Fruit fly (Drosophila melanogaster) whole organism, embryonic: ENCODE results near the gene Pde11.
A peak's percentile ranks its signal among the peaks of the same experiment; 100 is the strongest.

Source experiments
- Aef1 ChIP-seq: fragments of 200-800 bp; sonication (Bioruptor generic); IDR thresholded peaks from 3 replicates; pipeline ENCODE4 v1.3.6; 2022; ENCODE audit warnings: missing biosample characterization, missing genetic modification characterization
- BtbVII ChIP-seq: fragments of 200-800 bp; sonication (Bioruptor generic); optimal IDR thresholded peaks from 3 replicates; lab custom pipeline; 2017; ENCODE audit warnings: missing biosample characterization, mild to moderate bottlenecking, missing genetic modification characterization
- C15 ChIP-seq: fragments of 200-800 bp; sonication (Bioruptor generic); IDR thresholded peaks from 3 replicates; pipeline ENCODE4 v1.3.6; 2022; ENCODE audit warnings: missing biosample characterization, missing genetic modification characterization
- CG1024 ChIP-seq: fragments of 200-800 bp; sonication (Bioruptor generic); IDR thresholded peaks from 2 replicates; pipeline ENCODE4 v1.3.6; 2022; ENCODE audit warnings: missing biosample characterization, missing genetic modification characterization
- CG10267 ChIP-seq: fragments of 200-800 bp; sonication (Bioruptor generic); optimal IDR thresholded peaks from 2 replicates; lab custom pipeline; 2018; ENCODE audit warnings: missing biosample characterization, mild to moderate bottlenecking, missing genetic modification characterization, moderate library complexity
- CG10366 ChIP-seq: fragments of 200-800 bp; sonication (Bioruptor generic); IDR thresholded peaks from 2 replicates; pipeline ENCODE4 v1.3.6; 2022; ENCODE audit warnings: missing biosample characterization, missing genetic modification characterization
- CG11560 ChIP-seq: fragments of 200-800 bp; sonication (Bioruptor generic); IDR thresholded peaks from 3 replicates; pipeline ENCODE4 v1.3.6; 2022; ENCODE audit warnings: missing biosample characterization, missing genetic modification characterization
- CG12104 ChIP-seq: fragments of 200-800 bp; sonication (Bioruptor generic); optimal IDR thresholded peaks from 3 replicates; lab custom pipeline; 2016; ENCODE audit warnings: missing biosample characterization, missing genetic modification characterization
- CG12155 ChIP-seq: fragments of 200-800 bp; sonication (Bioruptor generic); optimal IDR thresholded peaks from 3 replicates; lab custom pipeline; 2016; ENCODE audit warnings: missing biosample characterization, missing genetic modification characterization
- CG13123 ChIP-seq: fragments of 200-800 bp; sonication (Bioruptor generic); optimal IDR thresholded peaks from 2 replicates; lab custom pipeline; 2016; ENCODE audit warnings: missing biosample characterization, missing genetic modification characterization
- CG13424 ChIP-seq: fragments of 200-800 bp; sonication (Bioruptor generic); optimal IDR thresholded peaks from 2 replicates; lab custom pipeline; 2019; ENCODE audit warnings: missing biosample characterization, mild to moderate bottlenecking, missing genetic modification characterization, moderate library complexity
- CG14710 ChIP-seq: fragments of 200-800 bp; sonication (Bioruptor generic); optimal IDR thresholded peaks from 3 replicates; lab custom pipeline; 2019; ENCODE audit warnings: missing biosample characterization, mild to moderate bottlenecking, missing genetic modification characterization, moderate library complexity
- CG17361 ChIP-seq: fragments of 200-800 bp; sonication (Bioruptor generic); IDR thresholded peaks from 3 replicates; pipeline ENCODE4 v1.3.6; 2022; ENCODE audit warnings: missing biosample characterization, missing genetic modification characterization
- CG18011 ChIP-seq: fragments of 200-800 bp; sonication (Bioruptor generic); optimal IDR thresholded peaks from 2 replicates; lab custom pipeline; 2017; ENCODE audit warnings: missing biosample characterization, missing genetic modification characterization, mild to moderate bottlenecking, moderate library complexity, missing genotype
- CG18476 ChIP-seq: fragments of 200-800 bp; sonication (Bioruptor generic); optimal IDR thresholded peaks from 2 replicates; lab custom pipeline; 2016; ENCODE audit warnings: missing biosample characterization, mild to moderate bottlenecking, missing genetic modification characterization
- CG18619 ChIP-seq: fragments of 200-800 bp; sonication (Bioruptor generic); optimal IDR thresholded peaks from 3 replicates; lab custom pipeline; 2017; ENCODE audit warnings: missing biosample characterization, mild to moderate bottlenecking, missing genetic modification characterization
- CG2712 ChIP-seq: fragments of 200-800 bp; optimal IDR thresholded peaks from 3 replicates; lab custom pipeline; 2019; ENCODE audit warnings: missing biosample characterization, mild to moderate bottlenecking, missing genetic modification characterization, moderate library complexity
- CG3065 ChIP-seq: fragments of 200-800 bp; sonication (Bioruptor generic); optimal IDR thresholded peaks from 2 replicates; lab custom pipeline; 2016; ENCODE audit warnings: missing biosample characterization, missing genetic modification characterization
- CG31365 ChIP-seq: fragments of 200-800 bp; sonication (Bioruptor generic); optimal IDR thresholded peaks from 2 replicates; lab custom pipeline; 2018; ENCODE audit warnings: missing biosample characterization, mild to moderate bottlenecking, missing genetic modification characterization
- CG3726 ChIP-seq: fragments of 200-800 bp; sonication (Bioruptor generic); IDR thresholded peaks from 3 replicates; pipeline ENCODE4, ENCODE4 v1.3.6; 2022; ENCODE audit warnings: missing biosample characterization, missing genetic modification characterization
- CG5953 ChIP-seq: fragments of 200-800 bp; sonication (Bioruptor generic); IDR thresholded peaks from 2 replicates; pipeline ENCODE4 v1.3.6; 2022; ENCODE audit warnings: missing biosample characterization, missing genetic modification characterization
- CG6175 ChIP-seq: fragments of 200-800 bp; sonication (Bioruptor generic); IDR thresholded peaks from 3 replicates; pipeline ENCODE4 v1.3.6; 2022; ENCODE audit warnings: missing biosample characterization, missing genetic modification characterization
- CG6654 ChIP-seq: fragments of 200-800 bp; sonication (Bioruptor generic); optimal IDR thresholded peaks from 2 replicates; lab custom pipeline; 2017; ENCODE audit warnings: missing biosample characterization, mild to moderate bottlenecking, missing genetic modification characterization
- CG6854 ChIP-seq: fragments of 200-800 bp; sonication (Bioruptor generic); optimal IDR thresholded peaks from 3 replicates; lab custom pipeline; 2017; ENCODE audit warnings: missing biosample characterization, mild to moderate bottlenecking, missing genetic modification characterization
- CG7271 ChIP-seq: fragments of 200-800 bp; sonication (Bioruptor generic); optimal IDR thresholded peaks from 2 replicates; lab custom pipeline; 2018; ENCODE audit warnings: missing biosample characterization, mild to moderate bottlenecking, missing genetic modification characterization, moderate library complexity
- CG8290 ChIP-seq, 3 experiments: fragments of 200-800 bp; sonication (Bioruptor generic); optimal IDR thresholded peaks; 2 replicates each; lab custom pipeline; 2016 to 2019; ENCODE audit warnings: missing biosample characterization in 3 of 3, missing genetic modification characterization in 3 of 3, mild to moderate bottlenecking in 2 of 3, moderate library complexity in 1 of 3
- CG8765 ChIP-seq: fragments of 200-800 bp; sonication (Bioruptor generic); IDR thresholded peaks from 2 replicates; pipeline ENCODE4 v1.3.6; 2022; ENCODE audit warnings: missing biosample characterization, missing genetic modification characterization
- Elba2 ChIP-seq: fragments of 200-800 bp; sonication (Bioruptor generic); optimal IDR thresholded peaks from 3 replicates; lab custom pipeline; 2016; ENCODE audit warnings: missing biosample characterization, missing genetic modification characterization
- H15 ChIP-seq: fragments of 200-800 bp; sonication (Bioruptor generic); IDR thresholded peaks from 3 replicates; pipeline ENCODE4 v1.3.6; 2022; ENCODE audit warnings: missing biosample characterization, missing genetic modification characterization
- Hmx ChIP-seq: fragments of 200-800 bp; sonication (Bioruptor generic); optimal IDR thresholded peaks from 2 replicates; lab custom pipeline; 2016; ENCODE audit warnings: missing biosample characterization, missing genetic modification characterization
- NC2β ChIP-seq: fragments of 200-800 bp; sonication (Bioruptor generic); optimal IDR thresholded peaks from 2 replicates; lab custom pipeline; 2016; ENCODE audit warnings: missing biosample characterization, missing genetic modification characterization
- NK7.1 ChIP-seq: fragments of 200-800 bp; sonication (Bioruptor generic); optimal IDR thresholded peaks from 3 replicates; lab custom pipeline; 2016; ENCODE audit warnings: missing biosample characterization, missing genetic modification characterization
- Rfx ChIP-seq: fragments of 200-800 bp; sonication (Bioruptor generic); IDR thresholded peaks from 2 replicates; pipeline ENCODE4 v1.3.6; 2022; ENCODE audit warnings: missing biosample characterization, missing genetic modification characterization
- Sox102F ChIP-seq: fragments of 200-800 bp; sonication (Bioruptor generic); optimal IDR thresholded peaks from 2 replicates; lab custom pipeline; 2018; ENCODE audit warnings: missing biosample characterization, mild to moderate bottlenecking, missing genetic modification characterization, moderate library complexity
- Sry-β ChIP-seq: fragments of 200-800 bp; sonication (Bioruptor generic); optimal IDR thresholded peaks from 2 replicates; lab custom pipeline; 2018; ENCODE audit warnings: missing biosample characterization, mild to moderate bottlenecking, missing genetic modification characterization, moderate library complexity
- ara ChIP-seq: fragments of 200-800 bp; sonication (Bioruptor generic); IDR thresholded peaks from 2 replicates; pipeline ENCODE4 v1.3.6; 2022; ENCODE audit warnings: missing biosample characterization, missing genetic modification characterization
- ci ChIP-seq: fragments of 200-800 bp; sonication (Bioruptor generic); IDR thresholded peaks from 3 replicates; pipeline ENCODE4 v1.3.6; 2022; ENCODE audit warnings: missing biosample characterization, missing genetic modification characterization
- crp ChIP-seq, 2 experiments: fragments of 200-800 bp; sonication (Bioruptor generic); optimal IDR thresholded peaks; 2 replicates in 1 of 2; 3 replicates in 1 of 2; lab custom pipeline; 2017; ENCODE audit warnings: missing biosample characterization in 2 of 2, missing genetic modification characterization in 2 of 2, mild to moderate bottlenecking in 1 of 2, moderate library complexity in 1 of 2
- gcm ChIP-seq: fragments of 200-800 bp; sonication (Bioruptor generic); optimal IDR thresholded peaks from 2 replicates; lab custom pipeline; 2019; ENCODE audit warnings: missing biosample characterization, mild to moderate bottlenecking, missing genetic modification characterization, moderate library complexity
- ind ChIP-seq: fragments of 200-800 bp; sonication (Bioruptor generic); optimal IDR thresholded peaks from 3 replicates; lab custom pipeline; 2016; ENCODE audit warnings: missing biosample characterization, missing genetic modification characterization
- nom ChIP-seq: fragments of 200-800 bp; sonication (Bioruptor generic); optimal IDR thresholded peaks from 2 replicates; lab custom pipeline; 2017; ENCODE audit warnings: missing biosample characterization, missing genetic modification characterization, mild to moderate bottlenecking, moderate library complexity, missing genetic modification reagents
- phol ChIP-seq: fragments of 200-800 bp; sonication (Bioruptor generic); optimal IDR thresholded peaks from 3 replicates; lab custom pipeline; 2018; ENCODE audit warnings: missing biosample characterization, mild to moderate bottlenecking, missing genetic modification characterization, moderate library complexity
- pum ChIP-seq: fragments of 200-800 bp; sonication (Bioruptor generic); optimal IDR thresholded peaks from 2 replicates; lab custom pipeline; 2016; ENCODE audit warnings: missing biosample characterization, missing genetic modification characterization
- ranshi ChIP-seq: fragments of 200-800 bp; sonication (Bioruptor generic); IDR thresholded peaks from 2 replicates; pipeline ENCODE4 v1.3.6; 2022; ENCODE audit warnings: missing biosample characterization, missing genetic modification characterization
- ssp ChIP-seq: fragments of 200-800 bp; sonication (Bioruptor generic); IDR thresholded peaks from 2 replicates; pipeline ENCODE4 v1.3.6; 2022; ENCODE audit warnings: missing biosample characterization, missing genetic modification characterization
- tin ChIP-seq: fragments of 200-800 bp; sonication (Bioruptor generic); optimal IDR thresholded peaks from 3 replicates; lab custom pipeline; 2016; ENCODE audit warnings: missing biosample characterization, missing genetic modification characterization
- twi ChIP-seq: fragments of 200-800 bp; optimal IDR thresholded peaks from 2 replicates; lab custom pipeline; 2019; ENCODE audit warnings: missing biosample characterization, mild to moderate bottlenecking, missing genetic modification characterization, moderate library complexity

The Pde11 gene

dm6 chr2L:18623435-18623834 is 33.3 kb upstream of the Pde11 start:
- TF ChIP-seq Sry-β (GFP tag; lab: Kevin White, UChicago) (no peak), CG12155 (no peak), ssp (GFP tag; lab: Robert Waterston, UW) (no peak), CG18619 (GFP tag; lab: Kevin White, UChicago) (no peak), CG6854 (GFP tag; lab: Kevin White, UChicago) (no peak), nom (no peak), ci (GFP tag; lab: Robert Waterston, UW) (0 out of 3 replicates have a peak, but pooled peaks have one; percentile 25), ind (GFP tag; lab: Kevin White, UChicago) (no peak), CG8290 (GFP tag; optimal IDR thresholded peaks at IDR 0.05; lab: Kevin White, UChicago) (no peak), CG8290 (tag; optimal IDR thresholded peaks at IDR 0.05; lab: Kevin White, UChicago) (peak in 1 of 2 experiments; percentile 49), NC2β (GFP tag; lab: Kevin White, UChicago) (no peak), CG7271 (tag; lab: Kevin White, UChicago) (no peak), CG14710 (tag; lab: Kevin White, UChicago) (no peak)

- peak; percentile 82 for TF ChIP-seq phol (tag; lab: Kevin White, UChicago)
- TF ChIP-seq CG6854 (GFP tag; lab: Kevin White, UChicago), result peak; percentile 48
- TF ChIP-seq Rfx (GFP tag; lab: Robert Waterston, UW), result peak; percentile 87
- peak; percentile 67 for TF ChIP-seq CG12104
- TF ChIP-seq BtbVII (GFP tag; lab: Kevin White, UChicago), result peak; percentile 86
- TF ChIP-seq NK7.1 (GFP tag; lab: Kevin White, UChicago), result peak; percentile 53
- TF ChIP-seq crp (GFP tag; optimal IDR thresholded peaks at IDR 0.05; lab: Kevin White, UChicago), result peak in 1 of 2 experiments; percentile 5
- no peak for TF ChIP-seq Hmx (GFP tag; lab: Kevin White, UChicago)
- peak; percentile 77 for TF ChIP-seq CG10267
- peak; percentile 54; the same call in 2 of the 3 replicates for TF ChIP-seq CG11560
- TF ChIP-seq Aef1, result peak; percentile 64; the same call in 2 of the 3 replicates
- TF ChIP-seq ranshi (GFP tag; lab: Robert Waterston, UW), result peak; percentile 74
- no peak for TF ChIP-seq H15 (GFP tag; lab: Robert Waterston, UW)
- TF ChIP-seq CG31365, result no peak
- TF ChIP-seq CG18011 (GFP tag; lab: Kevin White, UChicago), result peak; percentile 18
- TF ChIP-seq CG6654 (GFP tag; lab: Kevin White, UChicago), result no peak
- TF ChIP-seq pum (GFP tag; lab: Kevin White, UChicago), result no peak
- no peak for TF ChIP-seq CG3065 (GFP tag; lab: Kevin White, UChicago)
- TF ChIP-seq CG8765, result no peak
- peak; percentile 78 for TF ChIP-seq ara (GFP tag; lab: Robert Waterston, UW)
- TF ChIP-seq tin (GFP tag; lab: Kevin White, UChicago), result peak; percentile 63
- peak; percentile 60; the same call in 1 of the 2 replicates for TF ChIP-seq CG5953
- no peak for TF ChIP-seq CG1024 (GFP tag; lab: Robert Waterston, UW)
- TF ChIP-seq CG17361 (GFP tag; lab: Robert Waterston, UW), result peak; percentile 89
- TF ChIP-seq gcm (GFP tag; lab: Kevin White, UChicago), result peak; percentile 74
- TF ChIP-seq CG18476, result peak; percentile 70
- TF ChIP-seq CG2712 (tag; lab: Kevin White, UChicago), result peak; percentile 91
- peak; percentile 66 for TF ChIP-seq twi (tag; lab: Kevin White, UChicago)
- peak; percentile 76 for TF ChIP-seq CG10366
- no peak for TF ChIP-seq Elba2 (GFP tag; lab: Kevin White, UChicago)
- TF ChIP-seq CG13424 (tag; lab: Kevin White, UChicago), result peak; percentile 84
- peak; percentile 66 for TF ChIP-seq Sox102F
- peak; percentile 55; the same call in 1 of the 3 replicates for TF ChIP-seq CG6175
- 0 out of 3 replicates have a peak, but pooled peaks have one; percentile 42 for TF ChIP-seq C15 (GFP tag; lab: Robert Waterston, UW)
- peak; percentile 48 for TF ChIP-seq CG13123
- no peak for TF ChIP-seq CG3726 (GFP tag; lab: Robert Waterston, UW)
Observed at dm6 chr2L:18621357-18622211, 31.4 kb upstream of the Pde11 start.
